Fruit fly (Drosophila melanogaster) whole organism, adult: ENCODE measurements around the gene CG11227.

Experiments
- CG11617 ChIP-seq: fragments of 200-800 bp; sonication (Bioruptor generic); optimal IDR thresholded peaks from 2 replicates; lab custom pipeline; 2017; ENCODE audit warnings: mild to moderate bottlenecking, missing biosample characterization, missing genetic modification reagents, missing genetic modification characterization
- CG12768 ChIP-seq: fragments of 200-800 bp; sonication (Bioruptor generic); optimal IDR thresholded peaks from 2 replicates; lab custom pipeline; 2017; ENCODE audit warnings: missing biosample characterization, missing genetic modification characterization, mild to moderate bottlenecking, moderate library complexity, missing genetic modification reagents
- CG14711 ChIP-seq: fragments of 200-800 bp; sonication (Bioruptor generic); optimal IDR thresholded peaks from 2 replicates; lab custom pipeline; 2018; ENCODE audit warnings: missing biosample characterization, mild to moderate bottlenecking, missing genetic modification characterization, moderate library complexity
- CG1620 ChIP-seq: fragments of 200-800 bp; sonication (Bioruptor generic); optimal IDR thresholded peaks from 2 replicates; lab custom pipeline; 2016; ENCODE audit warnings: missing biosample characterization, missing genetic modification characterization
- CG33017 ChIP-seq: fragments of 200-800 bp; sonication (Bioruptor generic); optimal IDR thresholded peaks from 2 replicates; lab custom pipeline; 2018; ENCODE audit warnings: missing biosample characterization, mild to moderate bottlenecking, missing genetic modification characterization, moderate library complexity
- CG5204 ChIP-seq: fragments of 200-800 bp; sonication (Bioruptor generic); optimal IDR thresholded peaks from 2 replicates; lab custom pipeline; 2016; ENCODE audit warnings: missing biosample characterization, missing genetic modification characterization
- CG7045 ChIP-seq: fragments of 200-800 bp; sonication (Bioruptor generic); optimal IDR thresholded peaks from 2 replicates; lab custom pipeline; 2017; ENCODE audit warnings: missing biosample characterization, mild to moderate bottlenecking, missing genetic modification characterization
- CG7101 ChIP-seq: fragments of 200-800 bp; sonication (Bioruptor generic); optimal IDR thresholded peaks from 2 replicates; lab custom pipeline; 2018; ENCODE audit warnings: missing biosample characterization, mild to moderate bottlenecking, missing genetic modification characterization, moderate library complexity
- Clk ChIP-seq: fragments of 200-800 bp; sonication (Bioruptor generic); optimal IDR thresholded peaks from 2 replicates; lab custom pipeline; 2017; ENCODE audit warnings: missing biosample characterization, missing genetic modification characterization
- Crg-1 ChIP-seq: fragments of 200-800 bp; sonication (Bioruptor generic); optimal IDR thresholded peaks from 2 replicates; lab custom pipeline; 2016; ENCODE audit warnings: missing biosample characterization, missing genetic modification characterization
- Hr96 ChIP-seq: fragments of 200-800 bp; sonication (Bioruptor generic); optimal IDR thresholded peaks from 2 replicates; lab custom pipeline; 2016; ENCODE audit warnings: missing biosample characterization, missing genetic modification characterization
- Mnt ChIP-seq: fragments of 200-800 bp; sonication (Bioruptor generic); optimal IDR thresholded peaks from 2 replicates; lab custom pipeline; 2016; ENCODE audit warnings: missing biosample characterization, mild to moderate bottlenecking, missing genetic modification characterization
- bab1 ChIP-seq: fragments of 200-800 bp; sonication (Bioruptor generic); optimal IDR thresholded peaks from 3 replicates; lab custom pipeline; 2019; ENCODE audit warnings: missing biosample characterization, mild to moderate bottlenecking, missing genetic modification characterization, moderate library complexity
- cic ChIP-seq: fragments of 200-800 bp; sonication (Bioruptor generic); optimal IDR thresholded peaks from 2 replicates; lab custom pipeline; 2017; ENCODE audit warnings: missing biosample characterization, mild to moderate bottlenecking, missing genetic modification characterization, moderate library complexity
- cnc ChIP-seq, 2 experiments: fragments of >200 bp; optimal IDR thresholded peaks; 2 replicates each; lab custom pipeline; 2017
- kay ChIP-seq: fragments of 200-800 bp; sonication (Bioruptor generic); peaks from one replicate; lab custom pipeline; 2016; ENCODE audit warnings: missing biosample characterization, missing genetic modification characterization, borderline replicate concordance
- ovo ChIP-seq: fragments of 200-800 bp; sonication (Bioruptor generic); optimal IDR thresholded peaks from 2 replicates; lab custom pipeline; 2016; ENCODE audit warnings: missing biosample characterization, missing genetic modification characterization
- pad ChIP-seq: fragments of 200-800 bp; sonication (Bioruptor generic); optimal IDR thresholded peaks from 3 replicates; lab custom pipeline; 2017; ENCODE audit warnings: missing biosample characterization, missing genetic modification characterization, mild to moderate bottlenecking, moderate library complexity, missing genetic modification reagents
- tj ChIP-seq: fragments of 200-800 bp; sonication (Bioruptor generic); optimal IDR thresholded peaks from 3 replicates; lab custom pipeline; 2017; ENCODE audit warnings: missing biosample characterization, mild to moderate bottlenecking, missing genetic modification characterization, moderate library complexity
- toe ChIP-seq: fragments of 200-800 bp; sonication (Bioruptor generic); optimal IDR thresholded peaks from 2 replicates; lab custom pipeline; 2016; ENCODE audit warnings: missing biosample characterization, missing genetic modification characterization

Gene CG11227

dm6 chrX:20933459-20933858 lies at the start of gene CG11227:
Gene CG11227 (minus strand): TSS chrX:20933559.
- no peak for TF ChIP-seq CG1620
- TF ChIP-seq tj = no peak
- TF ChIP-seq Mnt (GFP tag; lab: Kevin White, UChicago) = no peak
- TF ChIP-seq CG5204 (GFP tag; lab: Kevin White, UChicago) = no peak

dm6 chrX:20977986-20978385 lies 44.6 kb upstream of the CG11227 start, which contains the start of gene CG44426:
Gene CG44426 (plus strand): TSS chrX:20978286.
- no peak for TF ChIP-seq ovo (GFP tag; lab: Kevin White, UChicago)
- TF ChIP-seq CG11617 (GFP tag; lab: Kevin White, UChicago) = no peak
- no peak for TF ChIP-seq pad (GFP tag; lab: Kevin White, UChicago)
- no peak for TF ChIP-seq CG7045 (GFP tag; lab: Kevin White, UChicago)
- no peak for TF ChIP-seq Mnt (GFP tag; lab: Kevin White, UChicago)
- TF ChIP-seq bab1 (GFP tag; lab: Kevin White, UChicago) = no peak
- TF ChIP-seq kay (GFP tag; lab: Kevin White, UChicago) = no peak
- no peak for TF ChIP-seq CG1620
- no peak for TF ChIP-seq toe (GFP tag; lab: Kevin White, UChicago)
- no peak for TF ChIP-seq CG7101 (tag; lab: Kevin White, UChicago)
- TF ChIP-seq CG33017 (tag; lab: Kevin White, UChicago) = no peak

- TF ChIP-seq CG7101 (tag; lab: Kevin White, UChicago) (no peak), CG7045 (GFP tag; lab: Kevin White, UChicago) (no peak), CG12768 (GFP tag; lab: Kevin White, UChicago) (no peak), Crg-1 (GFP tag; lab: Kevin White, UChicago) (no peak), kay (GFP tag; lab: Kevin White, UChicago) (no peak), tj (no peak), Mnt (GFP tag; lab: Kevin White, UChicago) (no peak), CG11617 (GFP tag; lab: Kevin White, UChicago) (no peak), ovo (GFP tag; lab: Kevin White, UChicago) (no peak), CG33017 (tag; lab: Kevin White, UChicago) (no peak)
Observed at dm6 chrX:20965369-20966040, 32.1 kb upstream of the CG11227 start, which contains the start of gene CG1304. Gene CG1304 (minus strand): TSS chrX:20965419.

- TF ChIP-seq CG7101 (tag; lab: Kevin White, UChicago) = no peak
Observed at dm6 chrX:20963405-20963804, 30.0 kb upstream of the CG11227 start, which contains the start of gene Ser6. Gene Ser6 (minus strand): TSS chrX:20963505.

- TF ChIP-seq cnc (optimal IDR thresholded peaks at IDR 0.05; lab: Kevin White, UChicago) = no peak
Observed at dm6 chrX:20948268-20948667, 14.9 kb upstream of the CG11227 start.

- TF ChIP-seq pad (GFP tag; lab: Kevin White, UChicago) (no peak), Mnt (GFP tag; lab: Kevin White, UChicago) (no peak), Clk (GFP tag; lab: Kevin White, UChicago) (no peak), CG12768 (GFP tag; lab: Kevin White, UChicago) (no peak), bab1 (GFP tag; lab: Kevin White, UChicago) (no peak), Crg-1 (GFP tag; lab: Kevin White, UChicago) (no peak), toe (GFP tag; lab: Kevin White, UChicago) (no peak), tj (no peak), cnc (optimal IDR thresholded peaks at IDR 0.05; lab: Kevin White, UChicago) (no peak), CG1620 (no peak), CG5204 (GFP tag; lab: Kevin White, UChicago) (no peak), CG14711 (tag; lab: Kevin White, UChicago) (no peak), CG7045 (GFP tag; lab: Kevin White, UChicago) (no peak)
Observed at dm6 chrX:20934530-20934929, 1.2 kb upstream of the CG11227 start, which contains the start of gene Npc1b. Gene Npc1b (plus strand): TSS chrX:20934869.

- TF ChIP-seq ovo (GFP tag; lab: Kevin White, UChicago) (no peak), tj (no peak), Mnt (GFP tag; lab: Kevin White, UChicago) (no peak), CG7101 (tag; lab: Kevin White, UChicago) (no peak), CG1620 (no peak), kay (GFP tag; lab: Kevin White, UChicago) (no peak), bab1 (GFP tag; lab: Kevin White, UChicago) (no peak), Hr96 (GFP tag; lab: Kevin White, UChicago) (no peak), CG7045 (GFP tag; lab: Kevin White, UChicago) (no peak), Clk (GFP tag; lab: Kevin White, UChicago) (no peak), cnc (optimal IDR thresholded peaks at IDR 0.05; lab: Kevin White, UChicago) (no peak), CG12768 (GFP tag; lab: Kevin White, UChicago) (no peak), CG33017 (tag; lab: Kevin White, UChicago) (no peak), CG14711 (tag; lab: Kevin White, UChicago) (no peak), CG11617 (GFP tag; lab: Kevin White, UChicago) (no peak), Crg-1 (GFP tag; lab: Kevin White, UChicago) (no peak), cic (GFP tag; lab: Kevin White, UChicago) (no peak)
Observed at dm6 chrX:20926950-20927349, 6.4 kb downstream of the CG11227 start, which contains the start of gene shakB. Gene shakB (minus strand): TSS chrX:20927050.
